Worm (Caenorhabditis elegans) whole organism, mixed stage, embryonic: ENCODE results near the gene rei-1.

Experiments
- blmp-1 ChIP-seq: fragments of 150-350 bp; optimal IDR thresholded peaks from 2 replicates; lab custom pipeline; 2014; ENCODE audit warnings: missing biosample characterization, missing genetic modification characterization
- lsy-2 ChIP-seq: fragments of 150-350 bp; optimal IDR thresholded peaks from 2 replicates; lab custom pipeline; 2014; ENCODE audit warnings: missing biosample characterization, missing genetic modification characterization
- nhr-12 ChIP-seq: fragments of 150-350 bp; optimal IDR thresholded peaks from 2 replicates; lab custom pipeline; 2014; ENCODE audit warnings: missing biosample characterization, missing genetic modification characterization
- nhr-76 ChIP-seq: sonication (generic microtip); optimal IDR thresholded peaks from 2 replicates; lab custom pipeline; 2017; ENCODE audit warnings: missing biosample characterization, missing genetic modification characterization
- unc-62 ChIP-seq: fragments of 150-350 bp; optimal IDR thresholded peaks from 2 replicates; lab custom pipeline; 2014; ENCODE audit warnings: missing biosample characterization, missing genetic modification reagents, missing genetic modification characterization

DNA sequence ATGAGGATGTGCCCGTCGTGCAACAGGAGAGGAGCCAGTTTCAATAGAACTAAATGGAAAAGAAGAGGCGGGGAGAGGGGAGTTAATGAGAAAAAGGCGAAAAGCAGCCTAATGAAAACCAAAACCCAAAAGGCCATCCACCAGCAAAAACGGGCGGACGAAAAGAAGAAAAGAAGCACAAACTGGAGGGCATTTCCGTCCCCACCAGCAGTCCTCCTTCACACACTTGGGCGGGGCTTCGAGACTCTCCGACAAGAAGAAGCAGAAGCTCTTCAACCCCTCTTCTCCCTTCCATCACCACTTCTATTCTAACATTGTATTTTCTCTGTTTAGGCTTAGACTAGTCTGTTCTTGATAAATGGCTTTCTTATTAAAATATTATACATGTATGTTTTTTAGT lies 29.9 kb downstream of the rei-1 start:
- TF ChIP-seq lsy-2 (tag; lab: Kevin White, UChicago) (no peak), unc-62 (GFP tag; lab: Kevin White, UChicago) (no peak), blmp-1 (tag; lab: Kevin White, UChicago) (no peak), nhr-76 (tag; lab: Kevin White, UChicago) (no peak), nhr-12 (tag; lab: Kevin White, UChicago) (no peak)
